Worm (Caenorhabditis elegans) whole organism, midembryonic: ENCODE results near the gene F23B2.7.

ENCODE experiments used
- cog-1 ChIP-seq: sonication (generic microtip); optimal IDR thresholded peaks from 2 replicates; lab custom pipeline; 2016; ENCODE audit warnings: missing genetic modification characterization, missing compliant biosample characterization
- flt-1 ChIP-seq: fragments of 200-800 bp; sonication (Bioruptor generic); IDR thresholded peaks from 2 replicates; pipeline ENCODE4 v1.3.6; 2022; ENCODE audit warnings: missing genetic modification characterization, missing compliant biosample characterization
- klf-2 ChIP-seq: fragments of 200-800 bp; sonication (Bioruptor generic); conservative IDR thresholded peaks from 2 replicates; pipeline ENCODE4 v1.3.6; 2022; ENCODE audit warnings: missing genetic modification reagents, missing genetic modification characterization, missing compliant biosample characterization
- med-1 ChIP-seq: sonication (generic microtip); optimal IDR thresholded peaks from 2 replicates; lab custom pipeline; 2017; ENCODE audit warnings: missing genetic modification characterization, mild to moderate bottlenecking, missing compliant biosample characterization, antibody characterized with exemption, missing genetic modification reagents; ENCODE audit not compliant: insufficient read depth
- ref-1 ChIP-seq: fragments of 200-800 bp; sonication (Bioruptor generic); conservative IDR thresholded peaks from 2 replicates; pipeline ENCODE4 v1.3.6; 2022; ENCODE audit warnings: missing genetic modification reagents, missing genetic modification characterization, missing compliant biosample characterization
- tab-1 ChIP-seq: fragments of 200-800 bp; sonication (Bioruptor generic); IDR thresholded peaks from 2 replicates; pipeline ENCODE4 v1.3.6; 2022; ENCODE audit warnings: missing genetic modification characterization, missing compliant biosample characterization
- ztf-23 ChIP-seq: fragments of 200-800 bp; sonication (Bioruptor generic); IDR thresholded peaks from 2 replicates; pipeline ENCODE4 v1.3.6; 2022; ENCODE audit warnings: missing genetic modification reagents, missing genetic modification characterization, missing compliant biosample characterization

ce11 chrIV:9146111-9146510, 4.2 kb upstream of the F23B2.7 start, which contains the start of gene daf-10:
- no peak for TF ChIP-seq ztf-23 (GFP tag; lab: Robert Waterston, UW)
- TF ChIP-seq ref-1 = no peak
- TF ChIP-seq flt-1 (GFP tag; lab: Robert Waterston, UW) = no peak
- TF ChIP-seq cog-1 (tag; lab: Kevin White, UChicago) = no peak
- no peak for TF ChIP-seq tab-1
- TF ChIP-seq klf-2 (GFP tag; lab: Robert Waterston, UW) = no peak
- TF ChIP-seq med-1 = no peak
